ENCODE assay signal across 1 fruit fly cellular context in the genomic region with DNA sequence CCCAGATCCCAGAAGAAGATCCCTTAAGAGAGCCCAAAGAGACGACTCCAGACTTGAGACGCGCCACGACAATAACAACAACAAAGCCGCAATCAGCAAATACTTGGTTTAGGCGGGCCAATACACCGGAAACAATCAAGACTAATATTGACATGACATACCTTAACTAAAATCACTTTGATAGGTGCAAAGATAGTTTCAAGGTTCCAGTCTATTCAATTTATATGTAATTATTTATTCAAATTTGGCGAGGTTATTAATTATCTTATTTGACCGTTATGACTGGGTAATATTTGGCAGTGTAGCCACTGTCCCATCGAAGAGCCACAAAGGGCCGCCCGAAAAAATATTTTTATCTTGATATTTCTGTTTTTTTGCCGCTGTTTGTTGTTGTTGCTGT.
TF ChIP-seq lines count a peak whose summit lies in the region.

No protein-coding gene starts in this region.

TF ChIP-seq in whole organism, embryonic, 481 proteins besides CTCF, POLR2A, EP300 and RAD21 (continued from another document and continues in another):
- TF ChIP-seq Awh (GFP tag; IDR thresholded peaks at IDR 0.05; lab: Robert Waterston, UW) (peak; percentile 52; the same call in 1 of the 2 replicates), Asciz (GFP tag; optimal IDR thresholded peaks at IDR 0.05; lab: Kevin White, UChicago) (no peak), CG7786 (GFP tag; optimal IDR thresholded peaks at IDR 0.05; lab: Kevin White, UChicago) (no peak), schlank (tag; optimal IDR thresholded peaks at IDR 0.05; lab: Kevin White, UChicago) (no peak), her (GFP tag; optimal IDR thresholded peaks at IDR 0.05; lab: Kevin White, UChicago) (no peak), fd3F (GFP tag; optimal IDR thresholded peaks at IDR 0.05; lab: Kevin White, UChicago) (no peak), CG2889 (GFP tag; IDR thresholded peaks at IDR 0.05; lab: Robert Waterston, UW) (peak; percentile 57; the same call in 1 of the 3 replicates), HHEX (GFP tag; optimal IDR thresholded peaks at IDR 0.05; lab: Kevin White, UChicago) (no peak), Dref (GFP tag; IDR thresholded peaks at IDR 0.05; lab: Robert Waterston, UW) (no peak), ato (GFP tag; IDR thresholded peaks at IDR 0.05; lab: Robert Waterston, UW; ENCODE audit: partially characterized antibody) (no peak), Ravus (GFP tag; IDR thresholded peaks at IDR 0.05; lab: Robert Waterston, UW) (peak; percentile 1; the same call in 1 of the 2 replicates), CG12219 (GFP tag; optimal IDR thresholded peaks at IDR 0.05; lab: Kevin White, UChicago) (peak; percentile 32), CG8765 (GFP tag; IDR thresholded peaks at IDR 0.05; lab: Robert Waterston, UW) (peak; percentile 70), CG18619 (GFP tag; optimal IDR thresholded peaks at IDR 0.05; lab: Kevin White, UChicago) (peak; percentile 33), crp (GFP tag; optimal IDR thresholded peaks at IDR 0.05; lab: Kevin White, UChicago) (no peak), so (GFP tag; IDR thresholded peaks at IDR 0.05; lab: Robert Waterston, UW) (peak; percentile 54; the same call in 1 of the 3 replicates), bcd (GFP tag; optimal IDR thresholded peaks at IDR 0.05; lab: Kevin White, UChicago) (peak; percentile 27), sens-2 (GFP tag; IDR thresholded peaks at IDR 0.05; lab: Robert Waterston, UW) (0 out of 2 replicates have a peak, but pooled peaks have one; percentile 32), shn (GFP tag; optimal IDR thresholded peaks at IDR 0.05; lab: Kevin White, UChicago) (no peak), Bdp1 (GFP tag; optimal IDR thresholded peaks at IDR 0.05; lab: Kevin White, UChicago) (no peak), CG10462 (GFP tag; optimal IDR thresholded peaks at IDR 0.05; lab: Kevin White, UChicago) (peak; percentile 0), CG14965 (GFP tag; optimal IDR thresholded peaks at IDR 0.05; lab: Kevin White, UChicago; ENCODE audit: borderline replicate concordance) (no peak), CG10147 (GFP tag; optimal IDR thresholded peaks at IDR 0.05; lab: Kevin White, UChicago) (no peak), CG11696 (GFP tag; IDR thresholded peaks at IDR 0.05; lab: Robert Waterston, UW) (no peak), Blimp-1 (GFP tag; optimal IDR thresholded peaks at IDR 0.05; lab: Kevin White, UChicago) (peak; percentile 55), CG13123 (GFP tag; optimal IDR thresholded peaks at IDR 0.05; lab: Kevin White, UChicago) (no peak), MESR4 (GFP tag; optimal IDR thresholded peaks at IDR 0.05; lab: Kevin White, UChicago) (no peak), ERR (GFP tag; optimal IDR thresholded peaks at IDR 0.05; lab: Kevin White, UChicago) (no peak), sc (optimal IDR thresholded peaks at IDR 0.05; lab: Kevin White, UChicago) (no peak), sc (GFP tag; optimal IDR thresholded peaks at IDR 0.05; lab: Kevin White, UChicago) (peak; percentile 1), Camta (GFP tag; optimal IDR thresholded peaks at IDR 0.05; lab: Kevin White, UChicago) (peak; percentile 26), CG9932 (GFP tag; IDR thresholded peaks at IDR 0.05; lab: Robert Waterston, UW) (peak; percentile 10; the same call in 1 of the 2 replicates), slbo (GFP tag; IDR thresholded peaks at IDR 0.05; lab: Robert Waterston, UW) (peak; percentile 53), CG10366 (GFP tag; IDR thresholded peaks at IDR 0.05; lab: Robert Waterston, UW) (peak; percentile 56), Dip2 (GFP tag; IDR thresholded peaks at IDR 0.05; lab: Robert Waterston, UW) (no peak), CG15269 (tag; optimal IDR thresholded peaks at IDR 0.05; lab: Kevin White, UChicago) (peak; percentile 42), chm (GFP tag; IDR thresholded peaks at IDR 0.05; lab: Robert Waterston, UW) (peak; percentile 49; the same call in 1 of the 2 replicates), ewg (GFP tag; optimal IDR thresholded peaks at IDR 0.05; lab: Kevin White, UChicago) (no peak), Hand (GFP tag; optimal IDR thresholded peaks at IDR 0.05; lab: Kevin White, UChicago) (no peak), CG15601 (tag; optimal IDR thresholded peaks at IDR 0.05; lab: Kevin White, UChicago) (no peak), unpg (GFP tag; optimal IDR thresholded peaks at IDR 0.05; lab: Kevin White, UChicago) (peak; percentile 75), Sox102F (GFP tag; optimal IDR thresholded peaks at IDR 0.05; lab: Kevin White, UChicago) (peak; percentile 60), CG6654 (GFP tag; optimal IDR thresholded peaks at IDR 0.05; lab: Kevin White, UChicago) (no peak), ATbp (GFP tag; optimal IDR thresholded peaks at IDR 0.05; lab: Kevin White, UChicago) (peak; percentile 21), CG18599 (GFP tag; optimal IDR thresholded peaks at IDR 0.05; lab: Kevin White, UChicago) (peak; percentile 46), gcm (GFP tag; optimal IDR thresholded peaks at IDR 0.05; lab: Kevin White, UChicago) (peak; percentile 30), Ptx1 (GFP tag; IDR thresholded peaks at IDR 0.05; lab: Robert Waterston, UW) (peak; percentile 64; the same call in 1 of the 2 replicates), dmrt99B (tag; optimal IDR thresholded peaks at IDR 0.05; lab: Kevin White, UChicago) (peak; percentile 67), seq (GFP tag; IDR thresholded peaks at IDR 0.05; lab: Robert Waterston, UW) (no peak), CG1647 (GFP tag; optimal IDR thresholded peaks at IDR 0.05; lab: Kevin White, UChicago) (no peak), oc (tag; optimal IDR thresholded peaks at IDR 0.05; lab: Kevin White, UChicago) (no peak), crol (GFP tag; IDR thresholded peaks at IDR 0.05; lab: Robert Waterston, UW) (no peak), CG9215 (GFP tag; IDR thresholded peaks at IDR 0.05; lab: Robert Waterston, UW) (0 out of 2 replicates have a peak, but pooled peaks have one; percentile 27), phol (tag; optimal IDR thresholded peaks at IDR 0.05; lab: Kevin White, UChicago) (peak; percentile 72), CG11093 (GFP tag; IDR thresholded peaks at IDR 0.05; lab: Robert Waterston, UW) (peak; percentile 43; the same call in 1 of the 3 replicates), CG9437 (GFP tag; optimal IDR thresholded peaks at IDR 0.05; lab: Kevin White, UChicago) (no peak), tin (GFP tag; optimal IDR thresholded peaks at IDR 0.05; lab: Kevin White, UChicago) (peak; percentile 35), CG17361 (GFP tag; IDR thresholded peaks at IDR 0.05; lab: Robert Waterston, UW) (peak; percentile 56), CG16779 (GFP tag; IDR thresholded peaks at IDR 0.05; lab: Robert Waterston, UW) (no peak), sd (tag; optimal IDR thresholded peaks at IDR 0.05; lab: Kevin White, UChicago) (no peak), CG4730 (GFP tag; IDR thresholded peaks at IDR 0.05; lab: Robert Waterston, UW) (no peak), Dp (GFP tag; optimal IDR thresholded peaks at IDR 0.05; lab: Kevin White, UChicago) (no peak), pho (GFP tag; optimal IDR thresholded peaks at IDR 0.05; lab: Kevin White, UChicago) (no peak), Sry-δ (GFP tag; optimal IDR thresholded peaks at IDR 0.05; lab: Kevin White, UChicago) (no peak), Ets97D (GFP tag; optimal IDR thresholded peaks at IDR 0.05; lab: Kevin White, UChicago) (no peak), CG7987 (GFP tag; optimal IDR thresholded peaks at IDR 0.05; lab: Kevin White, UChicago) (no peak), cas (GFP tag; IDR thresholded peaks at IDR 0.05; lab: Robert Waterston, UW) (no peak), Oaz (GFP tag; IDR thresholded peaks at IDR 0.05; lab: Robert Waterston, UW) (no peak), Meics (GFP tag; optimal IDR thresholded peaks at IDR 0.05; lab: Kevin White, UChicago) (peak; percentile 36), HmgD (GFP tag; optimal IDR thresholded peaks at IDR 0.05; lab: Kevin White, UChicago) (no peak), toy (GFP tag; IDR thresholded peaks at IDR 0.05; lab: Robert Waterston, UW) (no peak), wdn (GFP tag; IDR thresholded peaks at IDR 0.05; lab: Robert Waterston, UW) (no peak), CG17359 (tag; optimal IDR thresholded peaks at IDR 0.05; lab: Kevin White, UChicago) (peak; percentile 57), Bteb2 (GFP tag; optimal IDR thresholded peaks at IDR 0.05; lab: Kevin White, UChicago) (no peak), Mrtf (GFP tag; IDR thresholded peaks at IDR 0.05; lab: Robert Waterston, UW) (no peak), CG11560 (tag; IDR thresholded peaks at IDR 0.05; lab: Robert Waterston, UW) (peak; percentile 28; the same call in 1 of the 3 replicates), Pdp1 (GFP tag; optimal IDR thresholded peaks at IDR 0.05; lab: Kevin White, UChicago) (peak; percentile 30 to 39), aop (GFP tag; IDR thresholded peaks at IDR 0.05; lab: Robert Waterston, UW) (no peak), ttk (GFP tag; IDR thresholded peaks at IDR 0.05; lab: Robert Waterston, UW) (0 out of 2 replicates have a peak, but pooled peaks have one; percentile 27), CG32767 (GFP tag; IDR thresholded peaks at IDR 0.05; lab: Robert Waterston, UW) (no peak), Dfd (GFP tag; optimal IDR thresholded peaks at IDR 0.05; lab: Kevin White, UChicago) (no peak), az2 (GFP tag; optimal IDR thresholded peaks at IDR 0.05; lab: Kevin White, UChicago) (peak; percentile 55), Bgb (GFP tag; IDR thresholded peaks at IDR 0.05; lab: Robert Waterston, UW; ENCODE audit: partially characterized antibody) (no peak), Hr78 (GFP tag; optimal IDR thresholded peaks at IDR 0.05; lab: Kevin White, UChicago) (no peak), grau (tag; optimal IDR thresholded peaks at IDR 0.05; lab: Kevin White, UChicago) (peak; percentile 57), Atf-2 (GFP tag; optimal IDR thresholded peaks at IDR 0.05; lab: Kevin White, UChicago) (no peak), CG14014 (GFP tag; IDR thresholded peaks at IDR 0.05; lab: Robert Waterston, UW) (no peak), kah (GFP tag; optimal IDR thresholded peaks at IDR 0.05; lab: Kevin White, UChicago) (no peak), Atf3 (GFP tag; optimal IDR thresholded peaks at IDR 0.05; lab: Kevin White, UChicago) (no peak), CG12391 (tag; optimal IDR thresholded peaks at IDR 0.05; lab: Kevin White, UChicago) (peak; percentile 64), disco-r (GFP tag; optimal IDR thresholded peaks at IDR 0.05; lab: Kevin White, UChicago) (no peak), CG11723 (GFP tag; optimal IDR thresholded peaks at IDR 0.05; lab: Kevin White, UChicago) (no peak), Abd-B (GFP tag; optimal IDR thresholded peaks at IDR 0.05; lab: Kevin White, UChicago) (peak; percentile 42), CG14860 (GFP tag; IDR thresholded peaks at IDR 0.05; lab: Robert Waterston, UW; ENCODE audit: partially characterized antibody) (no peak), sr (GFP tag; IDR thresholded peaks at IDR 0.05; lab: Robert Waterston, UW) (no peak), CG14441 (GFP tag; IDR thresholded peaks at IDR 0.05; lab: Robert Waterston, UW) (peak; percentile 41; the same call in 1 of the 2 replicates), Ada2b (GFP tag; IDR thresholded peaks at IDR 0.05; lab: Robert Waterston, UW) (peak; percentile 65; the same call in 1 of the 2 replicates), tio (GFP tag; optimal IDR thresholded peaks at IDR 0.05; lab: Kevin White, UChicago) (peak; percentile 1), Spps (tag; optimal IDR thresholded peaks at IDR 0.05; lab: Kevin White, UChicago) (peak; percentile 20), TFAM (GFP tag; optimal IDR thresholded peaks at IDR 0.05; lab: Kevin White, UChicago) (no peak), CG43689 (GFP tag; IDR thresholded peaks at IDR 0.05; lab: Robert Waterston, UW) (no peak), Max (GFP tag; optimal IDR thresholded peaks at IDR 0.05; lab: Kevin White, UChicago) (peak; percentile 55), nerfin-2 (GFP tag; IDR thresholded peaks at IDR 0.05; lab: Robert Waterston, UW; ENCODE audit: partially characterized antibody) (no peak), CG10274 (GFP tag; optimal IDR thresholded peaks at IDR 0.05; lab: Kevin White, UChicago) (peak; percentile 26), CG3163 (GFP tag; optimal IDR thresholded peaks at IDR 0.05; lab: Kevin White, UChicago) (no peak), lbe (GFP tag; optimal IDR thresholded peaks at IDR 0.05; lab: Kevin White, UChicago) (peak; percentile 96), CG13624 (GFP tag; optimal IDR thresholded peaks at IDR 0.05; lab: Kevin White, UChicago) (no peak), NFAT (GFP tag; IDR thresholded peaks at IDR 0.05; lab: Robert Waterston, UW) (0 out of 2 replicates have a peak, but pooled peaks have one; percentile 31), CG31441 (GFP tag; IDR thresholded peaks at IDR 0.05; lab: Robert Waterston, UW) (peak; percentile 61), GATAe (GFP tag; conservative IDR thresholded peaks at IDR 0.05; lab: Robert Waterston, UW) (no peak), CG6683 (GFP tag; optimal IDR thresholded peaks at IDR 0.05; lab: Kevin White, UChicago) (no peak), ap (GFP tag; IDR thresholded peaks at IDR 0.05; lab: Robert Waterston, UW) (0 out of 2 replicates have a peak, but pooled peaks have one; percentile 16), nmo (GFP tag; optimal IDR thresholded peaks at IDR 0.05; lab: Kevin White, UChicago) (peak; percentile 62), Oli (tag; optimal IDR thresholded peaks at IDR 0.05; lab: Kevin White, UChicago) (peak; percentile 60), CG8944 (GFP tag; optimal IDR thresholded peaks at IDR 0.05; lab: Kevin White, UChicago) (peak; percentile 32), vnd (GFP tag; IDR thresholded peaks at IDR 0.05; lab: Robert Waterston, UW; ENCODE audit: partially characterized antibody) (no peak), br (optimal IDR thresholded peaks at IDR 0.05; lab: Kevin White, UChicago) (no peak), gro (GFP tag; optimal IDR thresholded peaks at IDR 0.05; lab: Kevin White, UChicago) (no peak), HLH3B (GFP tag; IDR thresholded peaks at IDR 0.05; lab: Robert Waterston, UW) (0 out of 2 replicates have a peak, but pooled peaks have one; percentile 19), onecut (GFP tag; IDR thresholded peaks at IDR 0.05; lab: Robert Waterston, UW) (0 out of 2 replicates have a peak, but pooled peaks have one; percentile 18), CG3726 (GFP tag; IDR thresholded peaks at IDR 0.05; lab: Robert Waterston, UW) (no peak), Sin3A (optimal IDR thresholded peaks at IDR 0.05; lab: Kevin White, UChicago) (no peak), HLH54F (GFP tag; optimal IDR thresholded peaks at IDR 0.05; lab: Kevin White, UChicago) (no peak), CG10979 (tag; optimal IDR thresholded peaks at IDR 0.05; lab: Kevin White, UChicago) (peak; percentile 77), CG1832 (GFP tag; optimal IDR thresholded peaks at IDR 0.05; lab: Kevin White, UChicago) (no peak), zfh1 (GFP tag; IDR thresholded peaks at IDR 0.05; lab: Robert Waterston, UW) (peak; percentile 87), BtbVII (GFP tag; optimal IDR thresholded peaks at IDR 0.05; lab: Kevin White, UChicago) (peak; percentile 8)
